Fruit fly (Drosophila melanogaster) whole organism, prepupa: ENCODE data around the gene Pif1.

Experiments
- CG6792 ChIP-seq: fragments of 200-800 bp; sonication (Bioruptor generic); optimal IDR thresholded peaks from 3 replicates; lab custom pipeline; 2016; ENCODE audit warnings: missing biosample characterization, missing genetic modification characterization
- Sox102F ChIP-seq: fragments of 200-800 bp; sonication (Bioruptor generic); optimal IDR thresholded peaks from 2 replicates; lab custom pipeline; 2016; ENCODE audit warnings: missing biosample characterization, mild to moderate bottlenecking, missing genetic modification characterization

DNA sequence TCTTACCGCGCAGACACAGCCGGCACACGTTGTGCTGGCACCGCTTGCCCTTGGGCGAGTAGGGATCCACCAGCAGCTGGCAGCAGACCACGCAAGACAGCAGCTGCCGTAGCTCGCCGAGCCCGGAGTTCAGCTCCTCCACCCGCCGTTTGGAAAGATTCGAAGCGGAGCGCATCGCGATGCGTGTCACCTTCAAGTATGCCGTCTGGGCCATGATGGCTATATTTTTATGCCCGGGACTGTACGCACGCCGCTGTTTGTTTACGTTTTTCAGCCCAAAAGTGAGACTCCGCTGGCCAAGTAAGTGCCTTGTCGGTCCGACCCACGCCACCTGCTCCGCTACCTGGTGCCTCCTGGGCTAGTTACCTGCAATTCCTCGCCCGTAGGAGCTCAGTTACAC lies 4.4 kb downstream of the Pif1 start:
- TF ChIP-seq Sox102F (GFP tag; lab: Kevin White, UChicago): no peak
- no peak for TF ChIP-seq CG6792 (GFP tag; lab: Kevin White, UChicago)
